Fruit fly (Drosophila melanogaster) whole organism, embryonic: Measurements from ENCODE around the gene SclA.

ENCODE experiments used
- CG12299 ChIP-seq: fragments of 200-800 bp; sonication (Bioruptor generic); optimal IDR thresholded peaks from 2 replicates; lab custom pipeline; 2018; ENCODE audit warnings: missing biosample characterization, mild to moderate bottlenecking, missing genetic modification characterization
- CG12769 ChIP-seq: fragments of 200-800 bp; sonication (Bioruptor generic); optimal IDR thresholded peaks from 2 replicates; lab custom pipeline; 2019; ENCODE audit warnings: missing biosample characterization, mild to moderate bottlenecking, missing genetic modification characterization, moderate library complexity
- CG13296 ChIP-seq: fragments of 200-800 bp; sonication (Bioruptor generic); optimal IDR thresholded peaks from 3 replicates; lab custom pipeline; 2018; ENCODE audit warnings: missing biosample characterization, mild to moderate bottlenecking, missing genetic modification characterization
- CG1529 ChIP-seq: fragments of 200-800 bp; sonication (Bioruptor generic); optimal IDR thresholded peaks from 3 replicates; lab custom pipeline; 2018; ENCODE audit warnings: missing biosample characterization, missing genetic modification characterization
- CG15601 ChIP-seq: fragments of 200-800 bp; sonication (Bioruptor generic); optimal IDR thresholded peaks from 3 replicates; lab custom pipeline; 2019; ENCODE audit warnings: missing biosample characterization, mild to moderate bottlenecking, missing genetic modification characterization, moderate library complexity
- CG2199 ChIP-seq: fragments of 200-800 bp; sonication (Bioruptor generic); IDR thresholded peaks from 3 replicates; pipeline ENCODE4 v1.3.6; 2022; ENCODE audit warnings: missing biosample characterization, missing genetic modification characterization
- CG30403 ChIP-seq: fragments of 200-800 bp; sonication (Bioruptor generic); optimal IDR thresholded peaks from 3 replicates; lab custom pipeline; 2016; ENCODE audit warnings: missing biosample characterization, missing genetic modification characterization
- CG3163 ChIP-seq: fragments of 200-800 bp; sonication (Bioruptor generic); optimal IDR thresholded peaks from 3 replicates; lab custom pipeline; 2016; ENCODE audit warnings: missing biosample characterization, missing genetic modification characterization
- CG34224 ChIP-seq: fragments of 200-800 bp; sonication (Bioruptor generic); IDR thresholded peaks from 3 replicates; pipeline ENCODE4 v1.3.6; 2022; ENCODE audit warnings: missing biosample characterization, missing genetic modification characterization; ENCODE audit not compliant: partially characterized antibody
- CG6813 ChIP-seq: fragments of 200-800 bp; sonication (Bioruptor generic); optimal IDR thresholded peaks from 2 replicates; lab custom pipeline; 2017; ENCODE audit warnings: missing biosample characterization, missing genetic modification characterization, mild to moderate bottlenecking, moderate library complexity, missing genetic modification reagents
- CG7987 ChIP-seq: fragments of 200-800 bp; sonication (Bioruptor generic); optimal IDR thresholded peaks from 2 replicates; lab custom pipeline; 2018; ENCODE audit warnings: missing biosample characterization, mild to moderate bottlenecking, missing genetic modification characterization, moderate library complexity
- CG8281 ChIP-seq: fragments of 200-800 bp; sonication (Bioruptor generic); optimal IDR thresholded peaks from 2 replicates; lab custom pipeline; 2018; ENCODE audit warnings: missing biosample characterization, mild to moderate bottlenecking, missing genetic modification characterization, moderate library complexity
- CTCF ChIP-seq: fragments of 200-800 bp; sonication (Bioruptor generic); optimal IDR thresholded peaks from 2 replicates; lab custom pipeline; 2017; ENCODE audit warnings: missing biosample characterization, mild to moderate bottlenecking, missing genetic modification characterization, moderate library complexity
- D19A ChIP-seq: fragments of 200-800 bp; optimal IDR thresholded peaks from 3 replicates; lab custom pipeline; 2019; ENCODE audit warnings: missing biosample characterization, mild to moderate bottlenecking, missing genetic modification characterization, moderate library complexity
- E2f2 ChIP-seq: fragments of 200-800 bp; sonication (Bioruptor generic); IDR thresholded peaks from 2 replicates; pipeline ENCODE4 v1.3.6; 2022; ENCODE audit warnings: missing biosample characterization, missing genetic modification characterization
- Ets65A ChIP-seq: fragments of 200-800 bp; sonication (Bioruptor generic); peaks from one replicate; lab custom pipeline; 2016; ENCODE audit warnings: missing biosample characterization, missing genetic modification characterization
- H2.0 ChIP-seq: fragments of 200-800 bp; sonication (Bioruptor generic); IDR thresholded peaks from 2 replicates; pipeline ENCODE4 v1.3.6; 2022; ENCODE audit warnings: missing biosample characterization, missing genetic modification characterization
- HLH3B ChIP-seq: fragments of 200-800 bp; sonication (Bioruptor generic); IDR thresholded peaks from 2 replicates; pipeline ENCODE4 v1.3.6; 2022; ENCODE audit warnings: missing biosample characterization, missing genetic modification characterization
- Hr78 ChIP-seq, 2 experiments: fragments of 200-800 bp in 1 of 2; fragments of >200 bp in 1 of 2; sonication (Bioruptor generic) in 1 of 2; optimal IDR thresholded peaks; 2 replicates each; lab custom pipeline; 2017 to 2019; ENCODE audit warnings: missing biosample characterization in 2 of 2, missing genetic modification characterization in 2 of 2, mild to moderate bottlenecking in 1 of 2, moderate library complexity in 1 of 2
- Meics ChIP-seq: fragments of 200-800 bp; sonication (Bioruptor generic); optimal IDR thresholded peaks from 2 replicates; lab custom pipeline; 2017; ENCODE audit warnings: missing biosample characterization, mild to moderate bottlenecking, missing genetic modification characterization
- Myb ChIP-seq: fragments of 200-800 bp; sonication (Bioruptor generic); optimal IDR thresholded peaks from 2 replicates; lab custom pipeline; 2016; ENCODE audit warnings: missing biosample characterization, missing genetic modification characterization
- Nf-YC ChIP-seq: fragments of 200-800 bp; optimal IDR thresholded peaks from 3 replicates; lab custom pipeline; 2019; ENCODE audit warnings: missing biosample characterization, mild to moderate bottlenecking, missing genetic modification characterization, moderate library complexity
- Sry-β ChIP-seq: fragments of 200-800 bp; sonication (Bioruptor generic); optimal IDR thresholded peaks from 2 replicates; lab custom pipeline; 2018; ENCODE audit warnings: missing biosample characterization, mild to moderate bottlenecking, missing genetic modification characterization, moderate library complexity
- Trl ChIP-seq, 3 experiments: fragments of >200 bp in 2 of 3; fragments of 200-800 bp in 1 of 3; sonication (Bioruptor generic) in 1 of 3; optimal IDR thresholded peaks; 2 replicates in 1 of 3; 3 replicates in 2 of 3; lab custom pipeline; 2016 to 2017; ENCODE audit warnings: missing biosample characterization in 1 of 3, missing genetic modification characterization in 1 of 3
- ash1 ChIP-seq: fragments of 200-800 bp; sonication (Bioruptor generic); optimal IDR thresholded peaks from 2 replicates; lab custom pipeline; 2018; ENCODE audit warnings: missing biosample characterization, mild to moderate bottlenecking, missing genetic modification characterization
- chinmo ChIP-seq: fragments of 200-800 bp; sonication (Bioruptor generic); IDR thresholded peaks from 4 replicates; pipeline ENCODE4 v1.3.6; 2022; ENCODE audit warnings: missing biosample characterization, missing genetic modification characterization; ENCODE audit not compliant: partially characterized antibody
- cwo ChIP-seq: fragments of 200-800 bp; sonication (Bioruptor generic); optimal IDR thresholded peaks from 3 replicates; lab custom pipeline; 2017; ENCODE audit warnings: missing biosample characterization, missing genetic modification characterization, mild to moderate bottlenecking, moderate library complexity, missing genetic modification reagents
- exex ChIP-seq: fragments of 200-800 bp; sonication (Bioruptor generic); optimal IDR thresholded peaks from 4 replicates; lab custom pipeline; 2018; ENCODE audit warnings: missing biosample characterization, mild to moderate bottlenecking, missing genetic modification characterization, moderate library complexity
- fu2 ChIP-seq: fragments of 200-800 bp; sonication (Bioruptor generic); optimal IDR thresholded peaks from 2 replicates; lab custom pipeline; 2016; ENCODE audit warnings: missing biosample characterization, missing genetic modification characterization
- gce ChIP-seq: fragments of 200-800 bp; sonication (Bioruptor generic); IDR thresholded peaks from 3 replicates; pipeline ENCODE4 v1.3.6; 2022; ENCODE audit warnings: missing biosample characterization, missing genetic modification characterization
- gem ChIP-seq: fragments of 200-800 bp; sonication (Bioruptor generic); optimal IDR thresholded peaks from 2 replicates; lab custom pipeline; 2019; ENCODE audit warnings: missing biosample characterization, mild to moderate bottlenecking, missing genetic modification characterization, moderate library complexity
- grn ChIP-seq: fragments of 200-800 bp; sonication (Bioruptor generic); optimal IDR thresholded peaks from 3 replicates; lab custom pipeline; 2017; ENCODE audit warnings: missing biosample characterization, missing genetic modification characterization
- lab ChIP-seq: fragments of 200-800 bp; sonication (Bioruptor generic); optimal IDR thresholded peaks from 3 replicates; lab custom pipeline; 2017; ENCODE audit warnings: missing biosample characterization, missing genetic modification characterization, mild to moderate bottlenecking, moderate library complexity, missing genetic modification reagents
- mld ChIP-seq: fragments of 200-800 bp; sonication (Bioruptor generic); IDR thresholded peaks from 3 replicates; pipeline ENCODE4 v1.3.6; 2022; ENCODE audit warnings: missing biosample characterization, missing genetic modification characterization; ENCODE audit not compliant: partially characterized antibody
- onecut ChIP-seq: fragments of 200-800 bp; sonication (Bioruptor generic); IDR thresholded peaks from 2 replicates; pipeline ENCODE4 v1.3.6; 2022; ENCODE audit warnings: missing biosample characterization, missing genetic modification characterization
- pita ChIP-seq: fragments of 200-800 bp; sonication (Bioruptor generic); optimal IDR thresholded peaks from 2 replicates; lab custom pipeline; 2017; ENCODE audit warnings: missing biosample characterization, mild to moderate bottlenecking, missing genetic modification characterization
- pzg ChIP-seq: fragments of 200-800 bp; sonication (Bioruptor generic); optimal IDR thresholded peaks from 3 replicates; lab custom pipeline; 2018; ENCODE audit warnings: missing biosample characterization, mild to moderate bottlenecking, missing genetic modification characterization, moderate library complexity
- row ChIP-seq: fragments of 200-800 bp; sonication (Bioruptor generic); IDR thresholded peaks from 3 replicates; pipeline ENCODE4 v1.3.6; 2022; ENCODE audit warnings: missing biosample characterization, missing genetic modification characterization
- so ChIP-seq: fragments of 200-800 bp; sonication (Bioruptor generic); IDR thresholded peaks from 3 replicates; pipeline ENCODE4 v1.3.6; 2022; ENCODE audit warnings: missing biosample characterization, missing genetic modification characterization
- stwl ChIP-seq: fragments of 200-800 bp; sonication (Bioruptor generic); optimal IDR thresholded peaks from 3 replicates; lab custom pipeline; 2018; ENCODE audit warnings: missing biosample characterization, mild to moderate bottlenecking, missing genetic modification characterization, moderate library complexity
- tx ChIP-seq: fragments of 200-800 bp; sonication (Bioruptor generic); optimal IDR thresholded peaks from 2 replicates; lab custom pipeline; 2016; ENCODE audit warnings: missing biosample characterization, missing genetic modification characterization

The SclA gene

DNA sequence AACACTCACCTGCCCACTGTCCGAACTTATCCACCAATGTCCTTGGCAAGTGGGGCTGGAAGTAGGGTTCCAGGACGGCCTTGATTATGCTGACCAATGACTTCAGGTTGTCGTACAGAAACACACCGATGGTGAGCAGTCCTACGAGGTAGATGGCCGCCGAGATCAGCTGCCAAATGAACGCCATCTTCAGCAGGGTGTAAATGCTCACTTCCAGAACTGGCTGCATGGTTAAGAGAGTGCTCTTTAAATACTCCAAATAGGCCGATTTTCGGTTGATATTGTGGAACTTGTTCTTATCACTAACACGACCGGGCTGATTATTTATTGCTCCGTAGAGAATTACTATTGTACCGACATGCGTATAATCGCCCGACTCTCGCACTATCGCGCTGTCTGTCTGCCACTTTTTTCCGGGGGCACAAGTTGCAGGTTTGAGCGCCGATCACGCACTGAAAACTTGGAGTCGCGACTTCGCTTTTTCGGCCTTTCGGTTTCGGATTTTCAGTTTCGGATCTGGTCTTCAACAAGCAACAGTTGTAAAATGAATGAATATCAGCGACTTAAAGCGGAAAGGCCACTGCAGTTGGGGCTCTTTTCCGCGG is 9.1 kb downstream of the SclA start (continued):
- TF ChIP-seq Trl (optimal IDR thresholded peaks at IDR 0.05; lab: Kevin White, UChicago) (peak; percentile 6 to 14), Trl (GFP tag; optimal IDR thresholded peaks at IDR 0.05; lab: Kevin White, UChicago) (no peak), chinmo (GFP tag; lab: Robert Waterston, UW) (0 out of 4 replicates have a peak, but pooled peaks have one; percentile 40), CG12769 (tag; lab: Kevin White, UChicago) (peak; percentile 15), E2f2 (GFP tag; lab: Robert Waterston, UW) (0 out of 2 replicates have a peak, but pooled peaks have one; percentile 14), CG30403 (GFP tag; lab: Kevin White, UChicago) (no peak), CG7987 (GFP tag; lab: Kevin White, UChicago) (peak; percentile 5), so (GFP tag; lab: Robert Waterston, UW) (no peak), CG15601 (peak; percentile 1), CG1529 (GFP tag; lab: Kevin White, UChicago) (no peak), grn (GFP tag; lab: Kevin White, UChicago) (peak; percentile 21), CG3163 (GFP tag; lab: Kevin White, UChicago) (peak; percentile 64), cwo (GFP tag; lab: Kevin White, UChicago) (peak; percentile 15), CG2199 (GFP tag; lab: Robert Waterston, UW) (peak; percentile 93), Ets65A (GFP tag; lab: Kevin White, UChicago) (peak; percentile 17), Hr78 (GFP tag; optimal IDR thresholded peaks at IDR 0.05; lab: Kevin White, UChicago) (peak in 1 of 2 experiments; percentile 14), D19A (tag; lab: Kevin White, UChicago) (no peak), CG13296 (GFP tag; lab: Kevin White, UChicago) (peak; percentile 39), lab (GFP tag; lab: Kevin White, UChicago) (peak; percentile 39)

DNA sequence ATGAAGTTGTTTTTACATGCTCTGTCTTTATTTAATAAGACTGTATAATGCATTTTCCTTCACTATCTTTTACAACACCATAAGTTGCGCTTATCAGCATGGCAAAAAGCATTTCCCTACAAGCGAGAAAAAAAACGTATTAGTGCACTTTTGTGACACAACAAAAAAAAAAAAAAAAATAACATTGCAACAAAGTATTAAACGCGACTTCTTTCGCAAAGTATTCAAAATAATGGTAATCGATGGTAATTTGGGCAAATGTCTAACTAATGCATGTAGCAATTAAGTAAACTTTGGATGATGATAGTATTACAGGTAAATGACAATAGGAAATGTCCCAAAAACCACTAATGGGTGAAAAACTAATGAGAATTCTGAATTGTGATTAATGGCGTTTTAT is 10.2 kb downstream of the SclA start:
- no peak for TF ChIP-seq mld (GFP tag; lab: Robert Waterston, UW)
- TF ChIP-seq tx (GFP tag; lab: Kevin White, UChicago), result no peak
- TF ChIP-seq Nf-YC, result no peak
- no peak for TF ChIP-seq CG12299 (tag; lab: Kevin White, UChicago)
- TF ChIP-seq CG34224 (GFP tag; lab: Robert Waterston, UW), result no peak
- TF ChIP-seq fu2, result no peak
- TF ChIP-seq CG8281 (tag; lab: Kevin White, UChicago), result no peak
- no peak for TF ChIP-seq pzg (GFP tag; lab: Kevin White, UChicago)
- TF ChIP-seq gce (GFP tag; lab: Robert Waterston, UW), result no peak

DNA sequence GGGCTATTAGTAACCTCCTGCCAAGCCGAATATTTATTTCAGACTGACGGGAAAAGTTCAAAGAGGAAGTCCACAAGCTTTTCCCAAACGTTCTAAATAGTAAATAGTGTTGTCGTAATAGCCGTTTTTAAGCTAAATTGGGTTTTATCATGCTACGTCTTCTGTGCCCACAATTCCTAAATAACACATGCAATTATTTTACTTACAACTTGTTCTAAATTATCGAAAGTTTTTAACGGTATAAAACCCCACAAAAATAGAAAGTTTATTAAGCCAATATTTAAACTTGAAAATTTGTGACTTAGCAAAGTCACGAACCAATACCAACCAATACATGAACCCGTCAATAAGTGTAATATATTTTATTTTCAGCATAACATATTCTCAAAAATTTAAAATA is 10.9 kb downstream of the SclA start, which contains the start of gene CG13284:
Gene CG13284, minus strand, starts transcription at position 47 of the 400 bp plus-strand sequence.
- peak; percentile 82 for TF ChIP-seq Sry-β (GFP tag; lab: Kevin White, UChicago)
- peak; percentile 22 for TF ChIP-seq stwl (tag; lab: Kevin White, UChicago)
- TF ChIP-seq CG2199 (GFP tag; lab: Robert Waterston, UW), result 0 out of 3 replicates have a peak, but pooled peaks have one; percentile 53
- TF ChIP-seq CG6813 (GFP tag; lab: Kevin White, UChicago), result no peak
- TF ChIP-seq row (GFP tag; lab: Robert Waterston, UW), result peak; percentile 57; the same call in 2 of the 3 replicates
- peak; percentile 15; the same call in 1 of the 2 replicates for TF ChIP-seq E2f2 (GFP tag; lab: Robert Waterston, UW)
- peak; percentile 46 for TF ChIP-seq CTCF (GFP tag; lab: Kevin White, UChicago)
- TF ChIP-seq Myb (GFP tag; lab: Kevin White, UChicago), result peak; percentile 13
- TF ChIP-seq exex (tag; lab: Kevin White, UChicago), result peak; percentile 1
- TF ChIP-seq pita, result peak; percentile 28
- no peak for TF ChIP-seq ash1 (GFP tag; lab: Kevin White, UChicago)
- TF ChIP-seq gem (tag; lab: Kevin White, UChicago), result peak; percentile 1
- peak; percentile 87 for TF ChIP-seq onecut (GFP tag; lab: Robert Waterston, UW)
- 0 out of 2 replicates have a peak, but pooled peaks have one; percentile 8 for TF ChIP-seq HLH3B (GFP tag; lab: Robert Waterston, UW)
- no peak for TF ChIP-seq Meics
- TF ChIP-seq H2.0 (GFP tag; lab: Robert Waterston, UW), result no peak
- TF ChIP-seq, all 482 proteins: peak for 12
